Fruit fly (Drosophila melanogaster): ENCODE measurements around the gene FER.

FER gene

dm6 chr3R:9394385-9395042 lies at the start of gene FER (continued):
- peak; percentile 69 for TF ChIP-seq BtbVII (GFP tag; optimal IDR thresholded peaks at IDR 0.05)
- TF ChIP-seq CG31365 (tag; optimal IDR thresholded peaks at IDR 0.05), result peak; percentile 14
- TF ChIP-seq CG17612 (GFP tag; IDR thresholded peaks at IDR 0.05), result no peak
- peak; percentile 59; the same call in 1 of the 2 replicates for TF ChIP-seq aop (GFP tag; IDR thresholded peaks at IDR 0.05)
- peak in 1 of 2 experiments; percentile 12 for TF ChIP-seq chif (GFP tag; optimal IDR thresholded peaks at IDR 0.05)
- TF ChIP-seq CG7357 (GFP tag; IDR thresholded peaks at IDR 0.05), result no peak
- TF ChIP-seq CG5180 (GFP tag; optimal IDR thresholded peaks at IDR 0.05), result peak; percentile 55
- no peak for TF ChIP-seq Hand (GFP tag; optimal IDR thresholded peaks at IDR 0.05)
- TF ChIP-seq CG9727 (GFP tag; optimal IDR thresholded peaks at IDR 0.05), result no peak
- no peak for TF ChIP-seq fd96Cb (tag; optimal IDR thresholded peaks at IDR 0.05)
- peak; percentile 1 for TF ChIP-seq CG12391 (tag; optimal IDR thresholded peaks at IDR 0.05)
- TF ChIP-seq tin (GFP tag; optimal IDR thresholded peaks at IDR 0.05), result no peak
- TF ChIP-seq hbn (GFP tag; IDR thresholded peaks at IDR 0.05; ENCODE audit: partially characterized antibody), result 0 out of 2 replicates have a peak, but pooled peaks have one; percentile 15
- TF ChIP-seq da (GFP tag; optimal IDR thresholded peaks at IDR 0.05), result no peak
- no peak for TF ChIP-seq br (optimal IDR thresholded peaks at IDR 0.05)
- TF ChIP-seq schlank (tag; optimal IDR thresholded peaks at IDR 0.05), result peak; percentile 40
- no peak for TF ChIP-seq CG1603 (tag; optimal IDR thresholded peaks at IDR 0.05)
- no peak for TF ChIP-seq Dp (GFP tag; optimal IDR thresholded peaks at IDR 0.05)
- TF ChIP-seq dmrt99B (tag; optimal IDR thresholded peaks at IDR 0.05), result peak; percentile 14
- peak; percentile 54 for TF ChIP-seq mirr (GFP tag; optimal IDR thresholded peaks at IDR 0.05)
- TF ChIP-seq CG43689 (GFP tag; IDR thresholded peaks at IDR 0.05), result no peak
- TF ChIP-seq ken (GFP tag; IDR thresholded peaks at IDR 0.05), result peak; percentile 47; the same call in 1 of the 3 replicates
- TF ChIP-seq Rx (GFP tag; IDR thresholded peaks at IDR 0.05), result no peak
- peak; percentile 38 for TF ChIP-seq Antp (GFP tag; optimal IDR thresholded peaks at IDR 0.05)
- TF ChIP-seq exex (tag; optimal IDR thresholded peaks at IDR 0.05), result no peak
- no peak for TF ChIP-seq Ada2b (GFP tag; IDR thresholded peaks at IDR 0.05)
- peak; percentile 48 for TF ChIP-seq CG3163 (GFP tag; optimal IDR thresholded peaks at IDR 0.05)
- TF ChIP-seq CG16815 (GFP tag; optimal IDR thresholded peaks at IDR 0.05), result no peak
- no peak for TF ChIP-seq pan (optimal IDR thresholded peaks at IDR 0.05)
- peak in 1 of 2 experiments; percentile 66 for TF ChIP-seq pan (GFP tag; optimal IDR thresholded peaks at IDR 0.05 in 1 of 2, IDR thresholded peaks at IDR 0.05 in 1 of 2)
- no peak; the same call in 1 of the 2 replicates for TF ChIP-seq CG4360 (GFP tag; IDR thresholded peaks at IDR 0.05)
- no peak for TF ChIP-seq GATAe (GFP tag; conservative IDR thresholded peaks at IDR 0.05)
- peak; percentile 31 for TF ChIP-seq CG10979 (tag; optimal IDR thresholded peaks at IDR 0.05)
- peak; percentile 63; the same call in 2 of the 3 replicates for TF ChIP-seq so (GFP tag; IDR thresholded peaks at IDR 0.05)
- no peak for TF ChIP-seq zen2 (GFP tag; IDR thresholded peaks at IDR 0.05; ENCODE audit: partially characterized antibody)
- no peak for TF ChIP-seq Dll (GFP tag; IDR thresholded peaks at IDR 0.05; ENCODE audit: partially characterized antibody)
- TF ChIP-seq CG14965 (GFP tag; optimal IDR thresholded peaks at IDR 0.05; ENCODE audit: borderline replicate concordance), result no peak
- TF ChIP-seq pho (GFP tag; optimal IDR thresholded peaks at IDR 0.05), result no peak
- TF ChIP-seq fd102C (GFP tag; optimal IDR thresholded peaks at IDR 0.05), result no peak
- TF ChIP-seq D19A (tag; optimal IDR thresholded peaks at IDR 0.05), result no peak
- TF ChIP-seq cg (GFP tag; optimal IDR thresholded peaks at IDR 0.05), result no peak
- TF ChIP-seq PHDP (tag; optimal IDR thresholded peaks at IDR 0.05), result peak; percentile 50
- no peak; the same call in 1 of the 2 replicates for TF ChIP-seq nerfin-2 (GFP tag; IDR thresholded peaks at IDR 0.05; ENCODE audit: partially characterized antibody)
- no peak for TF ChIP-seq CG2199 (GFP tag; IDR thresholded peaks at IDR 0.05)
- no peak for TF ChIP-seq fru (optimal IDR thresholded peaks at IDR 0.05)
- no peak for TF ChIP-seq Sry-β (GFP tag; optimal IDR thresholded peaks at IDR 0.05)
- no peak for TF ChIP-seq cato (GFP tag; optimal IDR thresholded peaks at IDR 0.05; ENCODE audit: borderline replicate concordance)
- TF ChIP-seq CG11398 (GFP tag; optimal IDR thresholded peaks at IDR 0.05), result peak; percentile 15
- peak; percentile 78 for TF ChIP-seq CG1832 (GFP tag; optimal IDR thresholded peaks at IDR 0.05)
- peak; percentile 84 for TF ChIP-seq sens (GFP tag)

All from whole organism, embryonic.